Fruit fly (Drosophila melanogaster) whole organism, embryonic: Measurements from ENCODE around the gene CG42758.

Experiments
- CG11560 ChIP-seq: fragments of 200-800 bp; sonication (Bioruptor generic); IDR thresholded peaks from 3 replicates; pipeline ENCODE4 v1.3.6; 2022; ENCODE audit warnings: missing biosample characterization, missing genetic modification characterization
- CG12155 ChIP-seq: fragments of 200-800 bp; sonication (Bioruptor generic); optimal IDR thresholded peaks from 3 replicates; lab custom pipeline; 2016; ENCODE audit warnings: missing biosample characterization, missing genetic modification characterization
- CG1233 ChIP-seq: fragments of 200-800 bp; sonication (Bioruptor generic); optimal IDR thresholded peaks from 4 replicates; lab custom pipeline; 2018; ENCODE audit warnings: missing biosample characterization, mild to moderate bottlenecking, missing genetic modification characterization
- CG12744 ChIP-seq: fragments of 200-800 bp; sonication (Bioruptor generic); optimal IDR thresholded peaks from 2 replicates; lab custom pipeline; 2016; ENCODE audit warnings: missing biosample characterization, missing genetic modification characterization
- CG13123 ChIP-seq: fragments of 200-800 bp; sonication (Bioruptor generic); optimal IDR thresholded peaks from 2 replicates; lab custom pipeline; 2016; ENCODE audit warnings: missing biosample characterization, missing genetic modification characterization
- CG14014 ChIP-seq: fragments of 200-800 bp; sonication (Bioruptor generic); IDR thresholded peaks from 2 replicates; pipeline ENCODE4 v1.3.6; 2022; ENCODE audit warnings: missing biosample characterization, missing genetic modification characterization
- CG14050 ChIP-seq: fragments of 200-800 bp; sonication (Bioruptor generic); IDR thresholded peaks from 3 replicates; pipeline ENCODE4 v1.3.6; 2022; ENCODE audit warnings: missing biosample characterization, missing genetic modification characterization
- CG14710 ChIP-seq: fragments of 200-800 bp; sonication (Bioruptor generic); optimal IDR thresholded peaks from 3 replicates; lab custom pipeline; 2019; ENCODE audit warnings: missing biosample characterization, mild to moderate bottlenecking, missing genetic modification characterization, moderate library complexity
- CG1647 ChIP-seq: fragments of 200-800 bp; sonication (Bioruptor generic); optimal IDR thresholded peaks from 3 replicates; lab custom pipeline; 2016; ENCODE audit warnings: missing biosample characterization, missing genetic modification characterization
- CG17361 ChIP-seq: fragments of 200-800 bp; sonication (Bioruptor generic); IDR thresholded peaks from 3 replicates; pipeline ENCODE4 v1.3.6; 2022; ENCODE audit warnings: missing biosample characterization, missing genetic modification characterization
- CG17802 ChIP-seq: fragments of 200-800 bp; sonication (Bioruptor generic); optimal IDR thresholded peaks from 2 replicates; lab custom pipeline; 2018; ENCODE audit warnings: missing biosample characterization, mild to moderate bottlenecking, missing genetic modification characterization, moderate library complexity
- CG2202 ChIP-seq: fragments of 200-800 bp; sonication (Bioruptor generic); optimal IDR thresholded peaks from 2 replicates; lab custom pipeline; 2018; ENCODE audit warnings: missing biosample characterization, mild to moderate bottlenecking, missing genetic modification characterization
- CG2889 ChIP-seq: fragments of 200-800 bp; sonication (Bioruptor generic); IDR thresholded peaks from 3 replicates; pipeline ENCODE4 v1.3.6; 2022; ENCODE audit warnings: missing biosample characterization, missing genetic modification characterization
- CG30431 ChIP-seq: fragments of 200-800 bp; sonication (Bioruptor generic); optimal IDR thresholded peaks from 2 replicates; lab custom pipeline; 2017; ENCODE audit warnings: missing biosample characterization, missing genetic modification characterization
- CG43689 ChIP-seq: fragments of 200-800 bp; sonication (Bioruptor generic); IDR thresholded peaks from 2 replicates; pipeline ENCODE4 v1.3.6; 2022; ENCODE audit warnings: missing biosample characterization, missing genetic modification characterization
- CG4730 ChIP-seq: fragments of 200-800 bp; sonication (Bioruptor generic); IDR thresholded peaks from 2 replicates; pipeline ENCODE4 v1.3.6; 2022; ENCODE audit warnings: missing biosample characterization, missing genetic modification characterization
- CG5180 ChIP-seq: fragments of 200-800 bp; sonication (Bioruptor generic); optimal IDR thresholded peaks from 3 replicates; lab custom pipeline; 2017; ENCODE audit warnings: missing biosample characterization, missing genetic modification characterization, mild to moderate bottlenecking, moderate library complexity, missing genetic modification reagents
- CG5953 ChIP-seq: fragments of 200-800 bp; sonication (Bioruptor generic); IDR thresholded peaks from 2 replicates; pipeline ENCODE4 v1.3.6; 2022; ENCODE audit warnings: missing biosample characterization, missing genetic modification characterization
- CG6813 ChIP-seq: fragments of 200-800 bp; sonication (Bioruptor generic); optimal IDR thresholded peaks from 2 replicates; lab custom pipeline; 2017; ENCODE audit warnings: missing biosample characterization, missing genetic modification characterization, mild to moderate bottlenecking, moderate library complexity, missing genetic modification reagents
- CG9817 ChIP-seq: fragments of 200-800 bp; sonication (Bioruptor generic); optimal IDR thresholded peaks from 2 replicates; lab custom pipeline; 2018; ENCODE audit warnings: missing biosample characterization, mild to moderate bottlenecking, missing genetic modification characterization, moderate library complexity
- CTCF ChIP-seq: fragments of 200-800 bp; sonication (Bioruptor generic); optimal IDR thresholded peaks from 2 replicates; lab custom pipeline; 2017; ENCODE audit warnings: missing biosample characterization, mild to moderate bottlenecking, missing genetic modification characterization, moderate library complexity
- Deaf1 ChIP-seq: fragments of 200-800 bp; optimal IDR thresholded peaks from 3 replicates; lab custom pipeline; 2019; ENCODE audit warnings: missing biosample characterization, mild to moderate bottlenecking, missing genetic modification characterization, moderate library complexity
- HLH3B ChIP-seq: fragments of 200-800 bp; sonication (Bioruptor generic); IDR thresholded peaks from 2 replicates; pipeline ENCODE4 v1.3.6; 2022; ENCODE audit warnings: missing biosample characterization, missing genetic modification characterization
- HLH4C ChIP-seq: fragments of 200-800 bp; sonication (Bioruptor generic); IDR thresholded peaks from 3 replicates; pipeline ENCODE4 v1.3.6; 2022; ENCODE audit warnings: missing biosample characterization, missing genetic modification characterization; ENCODE audit not compliant: partially characterized antibody
- Hand ChIP-seq: fragments of 200-800 bp; sonication (Bioruptor generic); optimal IDR thresholded peaks from 2 replicates; lab custom pipeline; 2017; ENCODE audit warnings: mild to moderate bottlenecking, missing biosample characterization, missing genetic modification reagents, missing genetic modification characterization
- HmgD ChIP-seq: fragments of 200-800 bp; sonication (Bioruptor generic); optimal IDR thresholded peaks from 3 replicates; lab custom pipeline; 2016; ENCODE audit warnings: missing biosample characterization, missing genetic modification characterization
- Hmr ChIP-seq: fragments of 200-800 bp; sonication (Bioruptor generic); optimal IDR thresholded peaks from 3 replicates; lab custom pipeline; 2017; ENCODE audit warnings: mild to moderate bottlenecking, missing biosample characterization, missing genetic modification reagents, missing genetic modification characterization
- Nf-YC ChIP-seq: fragments of 200-800 bp; optimal IDR thresholded peaks from 3 replicates; lab custom pipeline; 2019; ENCODE audit warnings: missing biosample characterization, mild to moderate bottlenecking, missing genetic modification characterization, moderate library complexity
- Sox100B ChIP-seq: fragments of 200-800 bp; sonication (Bioruptor generic); optimal IDR thresholded peaks from 3 replicates; lab custom pipeline; 2018; ENCODE audit warnings: missing biosample characterization, mild to moderate bottlenecking, missing genetic modification characterization
- Sry-δ ChIP-seq: fragments of 200-800 bp; sonication (Bioruptor generic); optimal IDR thresholded peaks from 2 replicates; lab custom pipeline; 2016; ENCODE audit warnings: missing biosample characterization, missing genetic modification characterization
- abd-A ChIP-seq: fragments of 200-800 bp; sonication (Bioruptor generic); optimal IDR thresholded peaks from 3 replicates; lab custom pipeline; 2019; ENCODE audit warnings: missing biosample characterization, mild to moderate bottlenecking, missing genetic modification characterization, moderate library complexity
- ac ChIP-seq: fragments of 200-800 bp; sonication (Bioruptor generic); optimal IDR thresholded peaks from 3 replicates; lab custom pipeline; 2017; ENCODE audit warnings: missing biosample characterization, mild to moderate bottlenecking, missing genetic modification characterization
- aop ChIP-seq: fragments of 200-800 bp; sonication (Bioruptor generic); IDR thresholded peaks from 2 replicates; pipeline ENCODE4 v1.3.6; 2022; ENCODE audit warnings: missing biosample characterization, missing genetic modification characterization
- bcd ChIP-seq: fragments of 200-800 bp; sonication (Bioruptor generic); optimal IDR thresholded peaks from 2 replicates; lab custom pipeline; 2017; ENCODE audit warnings: missing biosample characterization, mild to moderate bottlenecking, missing genetic modification characterization
- chinmo ChIP-seq: fragments of 200-800 bp; sonication (Bioruptor generic); IDR thresholded peaks from 4 replicates; pipeline ENCODE4 v1.3.6; 2022; ENCODE audit warnings: missing biosample characterization, missing genetic modification characterization; ENCODE audit not compliant: partially characterized antibody
- dmrt99B ChIP-seq: fragments of 200-800 bp; sonication (Bioruptor generic); optimal IDR thresholded peaks from 2 replicates; lab custom pipeline; 2018; ENCODE audit warnings: missing biosample characterization, mild to moderate bottlenecking, missing genetic modification characterization, moderate library complexity
- eyg ChIP-seq: fragments of 200-800 bp; sonication (Bioruptor generic); optimal IDR thresholded peaks from 3 replicates; lab custom pipeline; 2016; ENCODE audit warnings: missing biosample characterization, missing genetic modification characterization
- gem ChIP-seq: fragments of 200-800 bp; sonication (Bioruptor generic); optimal IDR thresholded peaks from 2 replicates; lab custom pipeline; 2019; ENCODE audit warnings: missing biosample characterization, mild to moderate bottlenecking, missing genetic modification characterization, moderate library complexity
- grn ChIP-seq: fragments of 200-800 bp; sonication (Bioruptor generic); optimal IDR thresholded peaks from 3 replicates; lab custom pipeline; 2017; ENCODE audit warnings: missing biosample characterization, missing genetic modification characterization
- hbn ChIP-seq: fragments of 200-800 bp; sonication (Bioruptor generic); IDR thresholded peaks from 2 replicates; pipeline ENCODE4 v1.3.6; 2022; ENCODE audit warnings: missing biosample characterization, missing genetic modification characterization; ENCODE audit not compliant: partially characterized antibody
- mirr ChIP-seq: fragments of 200-800 bp; sonication (Bioruptor generic); optimal IDR thresholded peaks from 3 replicates; lab custom pipeline; 2018; ENCODE audit warnings: missing biosample characterization, mild to moderate bottlenecking, missing genetic modification characterization
- nerfin-2 ChIP-seq: fragments of 200-800 bp; sonication (Bioruptor generic); IDR thresholded peaks from 2 replicates; pipeline ENCODE4 v1.3.6; 2022; ENCODE audit warnings: missing biosample characterization, missing genetic modification characterization; ENCODE audit not compliant: partially characterized antibody
- nom ChIP-seq: fragments of 200-800 bp; sonication (Bioruptor generic); optimal IDR thresholded peaks from 2 replicates; lab custom pipeline; 2017; ENCODE audit warnings: missing biosample characterization, missing genetic modification characterization, mild to moderate bottlenecking, moderate library complexity, missing genetic modification reagents
- seq ChIP-seq: fragments of 200-800 bp; sonication (Bioruptor generic); IDR thresholded peaks from 2 replicates; pipeline ENCODE4 v1.3.6; 2022; ENCODE audit warnings: missing biosample characterization, missing genetic modification characterization
- sima ChIP-seq: fragments of 200-800 bp; sonication (Bioruptor generic); optimal IDR thresholded peaks from 2 replicates; lab custom pipeline; 2016; ENCODE audit warnings: missing biosample characterization, missing genetic modification characterization
- slou ChIP-seq: fragments of 200-800 bp; sonication (Bioruptor generic); optimal IDR thresholded peaks from 3 replicates; lab custom pipeline; 2016; ENCODE audit warnings: missing biosample characterization, missing genetic modification characterization
- tna ChIP-seq: fragments of 200-800 bp; sonication (Bioruptor generic); IDR thresholded peaks from 2 replicates; pipeline ENCODE4 v1.3.6; 2022; ENCODE audit warnings: missing biosample characterization, missing genetic modification characterization; ENCODE audit not compliant: partially characterized antibody
- twi ChIP-seq: fragments of 200-800 bp; optimal IDR thresholded peaks from 2 replicates; lab custom pipeline; 2019; ENCODE audit warnings: missing biosample characterization, mild to moderate bottlenecking, missing genetic modification characterization, moderate library complexity
- vvl ChIP-seq: fragments of 200-800 bp; sonication (Bioruptor generic); IDR thresholded peaks from 2 replicates; pipeline ENCODE4 v1.3.6; 2022; ENCODE audit warnings: missing biosample characterization, missing genetic modification characterization

The CG42758 gene

DNA sequence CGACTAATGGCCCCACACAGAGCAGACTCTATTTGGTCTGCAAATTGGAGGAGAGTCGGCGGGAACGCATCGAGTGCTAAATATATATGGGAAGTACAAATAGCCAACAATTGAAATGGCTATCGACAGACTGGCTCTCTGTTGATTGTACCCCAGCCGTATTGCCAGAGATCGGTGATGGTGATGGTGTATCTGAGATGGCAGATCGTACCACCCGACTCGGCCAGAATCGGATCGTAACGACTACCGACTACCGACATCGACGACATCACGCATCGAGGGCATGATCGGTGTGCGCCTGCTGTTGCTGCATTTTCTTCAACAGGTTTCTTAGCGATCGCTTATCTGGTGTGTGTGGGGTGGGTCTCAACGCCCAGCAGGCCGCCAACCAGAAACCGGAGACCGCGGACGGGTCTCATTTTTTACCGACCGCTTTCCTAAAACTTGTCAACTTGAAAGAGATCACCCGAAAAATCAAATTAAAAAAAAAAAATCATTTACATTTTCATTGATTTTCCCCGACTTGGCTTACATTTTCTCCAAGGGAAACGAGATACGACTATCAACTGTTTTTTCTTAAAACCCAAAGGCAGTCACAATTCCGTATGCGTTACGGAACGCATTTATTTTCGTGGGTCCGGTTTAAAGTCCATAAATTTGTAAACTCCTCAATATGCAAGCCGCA, 23.1 kb upstream of the CG42758 start (continued):
- TF ChIP-seq nom (GFP tag; lab: Kevin White, UChicago): peak; percentile 74
- TF ChIP-seq mirr (GFP tag; lab: Kevin White, UChicago): peak; percentile 56
- no peak for TF ChIP-seq CG5953
- no peak for TF ChIP-seq CG12744 (GFP tag; lab: Kevin White, UChicago)
- no peak for TF ChIP-seq CG17361 (GFP tag; lab: Robert Waterston, UW)
- no peak for TF ChIP-seq CG12155 (GFP tag; lab: Kevin White, UChicago)
- no peak for TF ChIP-seq eyg
- TF ChIP-seq ac (GFP tag; lab: Kevin White, UChicago): no peak
- peak; percentile 71 for TF ChIP-seq vvl (GFP tag; lab: Robert Waterston, UW)
- no peak for TF ChIP-seq aop (GFP tag; lab: Robert Waterston, UW)
- peak; percentile 83; the same call in 3 of the 4 replicates for TF ChIP-seq chinmo (GFP tag; lab: Robert Waterston, UW)
- peak; percentile 31; the same call in 1 of the 2 replicates for TF ChIP-seq hbn (GFP tag; lab: Robert Waterston, UW)
- peak; percentile 60; the same call in 1 of the 2 replicates for TF ChIP-seq tna
- no peak for TF ChIP-seq CG11560 (tag; lab: Robert Waterston, UW)
- peak; percentile 31 for TF ChIP-seq CG6813 (GFP tag; lab: Kevin White, UChicago)
- no peak for TF ChIP-seq CTCF
- peak; percentile 90 for TF ChIP-seq Deaf1 (tag; lab: Kevin White, UChicago)
- no peak for TF ChIP-seq CG14710 (tag; lab: Kevin White, UChicago)
- TF ChIP-seq sima (GFP tag; lab: Kevin White, UChicago): no peak
- no peak for TF ChIP-seq CG2202 (tag; lab: Kevin White, UChicago)
- no peak for TF ChIP-seq Sry-δ
- TF ChIP-seq twi: no peak
- TF ChIP-seq grn: peak; percentile 97
- no peak for TF ChIP-seq CG43689
- no peak for TF ChIP-seq CG30431
- TF ChIP-seq CG14050: no peak
- no peak for TF ChIP-seq CG1647 (GFP tag; lab: Kevin White, UChicago)
- peak; percentile 65 for TF ChIP-seq CG5180 (GFP tag; lab: Kevin White, UChicago)
- TF ChIP-seq CG1233 (GFP tag; lab: Kevin White, UChicago): no peak
- no peak for TF ChIP-seq HmgD
- TF ChIP-seq CG2889 (GFP tag; lab: Robert Waterston, UW): no peak
- peak; percentile 20 for TF ChIP-seq dmrt99B (tag; lab: Kevin White, UChicago)
- TF ChIP-seq seq (GFP tag; lab: Robert Waterston, UW): 0 out of 2 replicates have a peak, but pooled peaks have one; percentile 33
- peak; percentile 50 for TF ChIP-seq Nf-YC
- peak; percentile 75 for TF ChIP-seq HLH4C (GFP tag; lab: Robert Waterston, UW)
- TF ChIP-seq Sox100B (GFP tag; lab: Kevin White, UChicago): peak; percentile 18
- peak; percentile 33 for TF ChIP-seq bcd (GFP tag; lab: Kevin White, UChicago)
- TF ChIP-seq CG4730 (GFP tag; lab: Robert Waterston, UW): no peak
- TF ChIP-seq nerfin-2: 0 out of 2 replicates have a peak, but pooled peaks have one; percentile 15
- no peak for TF ChIP-seq slou (GFP tag; lab: Kevin White, UChicago)
- no peak for TF ChIP-seq CG9817
- peak; percentile 0 for TF ChIP-seq gem
- TF ChIP-seq abd-A (tag; lab: Kevin White, UChicago): peak; percentile 79
- peak; percentile 41; the same call in 1 of the 2 replicates for TF ChIP-seq HLH3B (GFP tag; lab: Robert Waterston, UW)
- peak; percentile 33 for TF ChIP-seq Hmr (GFP tag; lab: Kevin White, UChicago)
- no peak for TF ChIP-seq CG13123
- peak; percentile 55 for TF ChIP-seq CG17802
- no peak for TF ChIP-seq Hand
- peak; percentile 48; the same call in 1 of the 2 replicates for TF ChIP-seq CG14014 (GFP tag; lab: Robert Waterston, UW)
